Worm (Caenorhabditis elegans): ENCODE measurements around the gene ZK550.2.
A peak's percentile ranks its signal among the peaks of the same experiment; 100 is the strongest.

- TF ChIP-seq lim-7 (GFP tag; IDR thresholded peaks at IDR 0.05) (no peak), dmd-9 (GFP tag; IDR thresholded peaks at IDR 0.05) (no peak), F44E2.7 (GFP tag; IDR thresholded peaks at IDR 0.05) (peak; percentile 19; the same call in 1 of the 2 replicates), ceh-20 (GFP tag; IDR thresholded peaks at IDR 0.05) (no peak; the same call in 1 of the 2 replicates), fkh-10 (GFP tag; optimal IDR thresholded peaks at IDR 0.05) (no peak), snpc-4 (tag; optimal IDR thresholded peaks at IDR 0.05) (no peak), skn-1 (tag; optimal IDR thresholded peaks at IDR 0.05) (no peak), Y75B8A.6 (GFP tag; IDR thresholded peaks at IDR 0.05) (no peak), unc-39 (tag; optimal IDR thresholded peaks at IDR 0.05) (no peak), unc-130 (GFP tag; optimal IDR thresholded peaks at IDR 0.05) (no peak), unc-62 (GFP tag; optimal IDR thresholded peaks at IDR 0.05 in 1 of 2) (no peak), unc-62 (tag; optimal IDR thresholded peaks at IDR 0.05) (no peak), nhr-11 (tag; optimal IDR thresholded peaks at IDR 0.05) (no peak), lin-38 (GFP tag; IDR thresholded peaks at IDR 0.05) (peak; percentile 27; the same call in 1 of the 2 replicates)
Measured at ce11 chrIV:17279592-17280440, 34.4 kb downstream of the ZK550.2 start.
